Worm (Caenorhabditis elegans) whole organism, L1 larva: ENCODE results near the gene F55C12.6.

Source experiments
- ama-1 ChIP-seq: fragments of 150-350 bp; optimal IDR thresholded peaks from 2 replicates; lab custom pipeline; 2014
- dpl-1 ChIP-seq, 3 experiments: fragments of 150-350 bp in 2 of 3; sonication (generic microtip) in 1 of 3; optimal IDR thresholded peaks; 2 replicates each; lab custom pipeline; 2014 to 2017; ENCODE audit warnings: missing biosample characterization in 3 of 3, missing genetic modification characterization in 3 of 3, missing genetic modification reagents in 3 of 3
- egl-13 ChIP-seq: sonication (generic microtip); optimal IDR thresholded peaks from 2 replicates; lab custom pipeline; 2016; ENCODE audit warnings: missing genotype, missing genetic modification reagents, missing genetic modification characterization, missing compliant biosample characterization
- egl-27 ChIP-seq, 2 experiments: fragments of 150-350 bp in 1 of 2; sonication (generic microtip); optimal IDR thresholded peaks; 3 replicates each; lab custom pipeline; 2017 to 2018; ENCODE audit warnings: missing biosample characterization in 2 of 2, missing genetic modification characterization in 2 of 2, missing genetic modification reagents in 2 of 2
- elt-3 ChIP-seq, 6 experiments: fragments of 150-350 bp in 1 of 6; sonication (generic microtip); optimal IDR thresholded peaks; 2 replicates each; lab custom pipeline; 2017 to 2018; ENCODE audit warnings: missing biosample characterization in 6 of 6, missing genetic modification characterization in 6 of 6, inconsistent platforms in 1 of 6
- ets-5 ChIP-seq: fragments of 200-800 bp; sonication (Bioruptor generic); IDR thresholded peaks from 2 replicates; pipeline ENCODE4 v1.3.6; 2022; ENCODE audit warnings: missing genetic modification characterization, missing compliant biosample characterization
- fkh-10 ChIP-seq: sonication (generic microtip); optimal IDR thresholded peaks from 2 replicates; lab custom pipeline; 2017; ENCODE audit warnings: missing biosample characterization, missing genetic modification reagents, missing genetic modification characterization
- lin-35 ChIP-seq, 2 experiments: fragments of 150-350 bp; optimal IDR thresholded peaks; 2 replicates each; lab custom pipeline; 2014; ENCODE audit warnings: missing biosample characterization in 2 of 2, missing genetic modification characterization in 2 of 2, missing genetic modification reagents in 2 of 2
- nhr-237 ChIP-seq: fragments of 150-350 bp; optimal IDR thresholded peaks from 2 replicates; lab custom pipeline; 2014; ENCODE audit warnings: missing biosample characterization, missing genetic modification characterization
- nhr-28 ChIP-seq: fragments of 150-350 bp; optimal IDR thresholded peaks from 2 replicates; lab custom pipeline; 2014; ENCODE audit warnings: missing biosample characterization, missing genetic modification characterization
- pqm-1 ChIP-seq: sonication (generic microtip); optimal IDR thresholded peaks from 3 replicates; lab custom pipeline; 2017; ENCODE audit warnings: missing biosample characterization, missing genetic modification characterization
- skn-1 ChIP-seq: fragments of 150-350 bp; optimal IDR thresholded peaks from 2 replicates; lab custom pipeline; 2014; ENCODE audit warnings: missing biosample characterization, missing genetic modification characterization
- unc-98 ChIP-seq: fragments of 200-800 bp; sonication (Bioruptor generic); IDR thresholded peaks from 2 replicates; pipeline ENCODE4 v1.3.6; 2022; ENCODE audit warnings: missing genetic modification characterization, missing compliant biosample characterization
- xbp-1 ChIP-seq: sonication (generic microtip); optimal IDR thresholded peaks from 2 replicates; lab custom pipeline; 2016; ENCODE audit warnings: missing genetic modification characterization, missing compliant biosample characterization

ce11 chrII:5899865-5900486 lies 24.0 kb upstream of the F55C12.6 start:
- no peak for TF ChIP-seq fkh-10 (GFP tag; lab: Kevin White, UChicago)
- TF ChIP-seq ets-5 (GFP tag; lab: Robert Waterston, UW), result no peak
- no peak for TF ChIP-seq dpl-1 (GFP tag; optimal IDR thresholded peaks at IDR 0.05; lab: Kevin White, UChicago)
- TF ChIP-seq pqm-1 (tag; lab: Kevin White, UChicago), result no peak
- TF ChIP-seq ama-1 (lab: Kevin White, UChicago), result no peak
- TF ChIP-seq skn-1 (tag; lab: Kevin White, UChicago), result no peak
- no peak for TF ChIP-seq egl-27 (tag; optimal IDR thresholded peaks at IDR 0.05; lab: Kevin White, UChicago)
- TF ChIP-seq nhr-237 (tag; lab: Kevin White, UChicago), result no peak
- TF ChIP-seq elt-3 (tag; optimal IDR thresholded peaks at IDR 0.05; lab: Kevin White, UChicago), result no peak
- no peak for TF ChIP-seq nhr-28
- TF ChIP-seq unc-98 (GFP tag; lab: Robert Waterston, UW), result no peak
- TF ChIP-seq egl-13 (tag; lab: Kevin White, UChicago), result no peak
- TF ChIP-seq xbp-1 (tag; lab: Kevin White, UChicago), result no peak
- TF ChIP-seq lin-35 (GFP tag; optimal IDR thresholded peaks at IDR 0.05; lab: Kevin White, UChicago), result no peak
